Worm (Caenorhabditis elegans) whole organism, midembryonic: ENCODE data around the gene srz-6.

Experiments
- cog-1 ChIP-seq: sonication (generic microtip); optimal IDR thresholded peaks from 2 replicates; lab custom pipeline; 2016; ENCODE audit warnings: missing genetic modification characterization, missing compliant biosample characterization
- flt-1 ChIP-seq: fragments of 200-800 bp; sonication (Bioruptor generic); IDR thresholded peaks from 2 replicates; pipeline ENCODE4 v1.3.6; 2022; ENCODE audit warnings: missing genetic modification characterization, missing compliant biosample characterization
- klf-2 ChIP-seq: fragments of 200-800 bp; sonication (Bioruptor generic); conservative IDR thresholded peaks from 2 replicates; pipeline ENCODE4 v1.3.6; 2022; ENCODE audit warnings: missing genetic modification reagents, missing genetic modification characterization, missing compliant biosample characterization
- med-1 ChIP-seq: sonication (generic microtip); optimal IDR thresholded peaks from 2 replicates; lab custom pipeline; 2017; ENCODE audit warnings: missing genetic modification characterization, mild to moderate bottlenecking, missing compliant biosample characterization, antibody characterized with exemption, missing genetic modification reagents; ENCODE audit not compliant: insufficient read depth
- ref-1 ChIP-seq: fragments of 200-800 bp; sonication (Bioruptor generic); conservative IDR thresholded peaks from 2 replicates; pipeline ENCODE4 v1.3.6; 2022; ENCODE audit warnings: missing genetic modification reagents, missing genetic modification characterization, missing compliant biosample characterization
- tab-1 ChIP-seq: fragments of 200-800 bp; sonication (Bioruptor generic); IDR thresholded peaks from 2 replicates; pipeline ENCODE4 v1.3.6; 2022; ENCODE audit warnings: missing genetic modification characterization, missing compliant biosample characterization
- ztf-23 ChIP-seq: fragments of 200-800 bp; sonication (Bioruptor generic); IDR thresholded peaks from 2 replicates; pipeline ENCODE4 v1.3.6; 2022; ENCODE audit warnings: missing genetic modification reagents, missing genetic modification characterization, missing compliant biosample characterization

DNA sequence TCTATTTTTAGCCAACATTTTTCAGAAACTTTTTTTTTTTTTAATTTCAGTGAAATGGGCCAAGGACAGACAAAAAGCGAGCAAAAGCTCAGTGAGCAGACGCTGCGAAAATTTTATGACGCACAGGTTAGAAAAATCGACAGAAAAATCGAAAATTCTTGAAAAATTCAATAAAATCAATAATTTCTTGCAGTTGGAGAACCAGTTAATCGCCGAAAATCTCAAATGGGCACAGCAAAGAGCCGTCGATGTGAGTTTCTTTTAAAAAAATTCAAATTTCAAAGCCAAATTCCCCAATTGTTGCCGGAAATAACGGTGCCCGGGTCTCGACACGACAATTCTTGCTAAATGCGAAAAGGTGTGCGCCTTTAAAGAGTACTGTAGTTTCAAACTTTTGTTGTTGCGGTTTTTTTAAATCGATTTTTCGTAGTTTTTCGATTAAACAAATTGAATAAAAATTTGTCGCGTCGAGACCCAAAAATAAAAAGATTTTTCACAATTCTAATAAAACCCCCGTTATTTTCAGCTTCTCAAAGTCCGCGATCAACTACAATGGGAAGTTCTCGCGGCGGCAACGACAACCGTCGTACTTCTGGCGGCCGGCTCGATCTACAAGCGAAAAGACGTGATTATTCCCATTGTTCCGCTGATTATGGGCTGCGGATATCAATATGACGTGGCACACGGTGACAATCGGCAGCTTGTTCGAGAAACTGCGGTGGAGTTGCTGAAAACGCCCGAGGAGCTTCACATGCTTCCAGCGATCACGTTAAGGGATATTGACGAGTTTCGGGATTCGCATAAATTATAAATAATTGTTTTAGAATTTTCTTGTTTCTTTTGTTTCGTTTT is 31.2 kb upstream of the srz-6 start, which contains the start of gene tag-280:
- TF ChIP-seq med-1 (no peak), ref-1 (no peak), tab-1 (no peak), flt-1 (no peak), cog-1 (tag; lab: Kevin White, UChicago) (no peak), ztf-23 (GFP tag; lab: Robert Waterston, UW) (no peak), klf-2 (GFP tag; lab: Robert Waterston, UW) (no peak)
